Worm (Caenorhabditis elegans): ENCODE measurements around the gene arrd-7.
A peak's percentile ranks its signal among the peaks of the same experiment; 100 is the strongest.

The arrd-7 gene

DNA sequence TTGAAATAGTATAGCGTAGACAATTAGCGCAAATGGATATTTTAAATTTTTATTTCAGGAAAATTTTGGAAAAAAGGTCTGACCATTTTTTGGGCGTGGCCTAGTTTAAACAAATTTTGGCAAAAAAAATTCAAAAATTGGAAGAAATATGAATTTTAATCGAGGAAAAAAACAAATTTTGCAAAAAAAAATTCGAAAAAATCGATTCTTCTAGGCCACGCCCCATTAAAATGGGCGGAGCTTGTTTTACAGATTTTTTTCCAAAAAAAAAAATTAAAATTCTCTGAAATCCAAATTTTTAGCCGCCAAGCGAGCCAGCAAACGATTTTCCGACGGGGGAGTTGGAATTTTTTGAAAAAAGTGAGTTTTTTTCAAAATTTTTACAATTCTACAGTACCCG is 13.1 kb downstream of the arrd-7 start, which contains the start of gene nadk-2:
Gene nadk-2 (plus strand): TSS at position 301 of the 400 bp plus-strand sequence.
- TF ChIP-seq sea-2 (GFP tag; optimal IDR thresholded peaks at IDR 0.05): no peak

- peak; percentile 22 for TF ChIP-seq pqm-1 (tag; optimal IDR thresholded peaks at IDR 0.05)
- no peak for TF ChIP-seq zag-1 (tag; optimal IDR thresholded peaks at IDR 0.05)
- TF ChIP-seq mml-1 (tag; optimal IDR thresholded peaks at IDR 0.05): no peak
- TF ChIP-seq egl-5 (tag; optimal IDR thresholded peaks at IDR 0.05): peak; percentile 82
- peak; percentile 57 for TF ChIP-seq pha-4 (tag; optimal IDR thresholded peaks at IDR 0.05)
- peak; percentile 27 for TF ChIP-seq nhr-25 (tag; optimal IDR thresholded peaks at IDR 0.05)
- TF ChIP-seq nhr-76 (tag; optimal IDR thresholded peaks at IDR 0.05): no peak
- TF ChIP-seq nhr-23 (tag; optimal IDR thresholded peaks at IDR 0.05): peak; percentile 63
- TF ChIP-seq fkh-2 (tag; optimal IDR thresholded peaks at IDR 0.05): no peak
- no peak for TF ChIP-seq ztf-4 (tag; optimal IDR thresholded peaks at IDR 0.05)
- TF ChIP-seq lin-39 (tag; optimal IDR thresholded peaks at IDR 0.05): peak; percentile 58
- no peak for TF ChIP-seq eor-1 (tag; optimal IDR thresholded peaks at IDR 0.05)
- no peak for TF ChIP-seq ZK546.5 (tag; optimal IDR thresholded peaks at IDR 0.05)
- TF ChIP-seq snpc-4 (tag; optimal IDR thresholded peaks at IDR 0.05): no peak
- TF ChIP-seq fos-1 (tag; optimal IDR thresholded peaks at IDR 0.05): no peak
- peak; percentile 47 for TF ChIP-seq fkh-10 (GFP tag; optimal IDR thresholded peaks at IDR 0.05)
- TF ChIP-seq unc-62 (GFP tag; optimal IDR thresholded peaks at IDR 0.05): no peak
- no peak for TF ChIP-seq ceh-16 (tag; optimal IDR thresholded peaks at IDR 0.05)
- TF ChIP-seq elt-1 (tag; optimal IDR thresholded peaks at IDR 0.05): no peak
- TF ChIP-seq elt-2 (tag; optimal IDR thresholded peaks at IDR 0.05): peak; percentile 57
- peak; percentile 18 for TF ChIP-seq tbx-2 (tag; optimal IDR thresholded peaks at IDR 0.05)
- TF ChIP-seq jun-1 (tag; optimal IDR thresholded peaks at IDR 0.05): no peak
- peak; percentile 12 for TF ChIP-seq nhr-11 (tag; optimal IDR thresholded peaks at IDR 0.05)
- TF ChIP-seq elt-3 (tag; optimal IDR thresholded peaks at IDR 0.05): no peak
- no peak for TF ChIP-seq egl-27 (tag; optimal IDR thresholded peaks at IDR 0.05)
- peak; percentile 75 for TF ChIP-seq lin-15B (tag; optimal IDR thresholded peaks at IDR 0.05)
- no peak for TF ChIP-seq skn-1 (tag; optimal IDR thresholded peaks at IDR 0.05)
- TF ChIP-seq aly-2 (tag; optimal IDR thresholded peaks at IDR 0.05): no peak
- TF ChIP-seq lsy-12 (tag; optimal IDR thresholded peaks at IDR 0.05): no peak
- peak; percentile 64 for TF ChIP-seq nfya-1 (tag; optimal IDR thresholded peaks at IDR 0.05; ENCODE audit: insufficient read depth)
- no peak for TF ChIP-seq mdl-1 (tag; optimal IDR thresholded peaks at IDR 0.05)
- TF ChIP-seq ceh-9 (tag; optimal IDR thresholded peaks at IDR 0.05): no peak
- peak; percentile 30 for TF ChIP-seq ama-1 (optimal IDR thresholded peaks at IDR 0.05)
- TF ChIP-seq nhr-67 (tag; optimal IDR thresholded peaks at IDR 0.05): no peak
- no peak for TF ChIP-seq unc-39 (tag; optimal IDR thresholded peaks at IDR 0.05)
- peak; percentile 52 for TF ChIP-seq nhr-43 (tag; optimal IDR thresholded peaks at IDR 0.05; ENCODE audit: poor library complexity, severe bottlenecking)
- peak; percentile 31 for TF ChIP-seq hmg-11 (tag; optimal IDR thresholded peaks at IDR 0.05)
- no peak for TF ChIP-seq nhr-77 (tag; optimal IDR thresholded peaks at IDR 0.05)
- peak; percentile 16 for TF ChIP-seq ceh-28 (tag; optimal IDR thresholded peaks at IDR 0.05)
- TF ChIP-seq ztf-11 (tag; optimal IDR thresholded peaks at IDR 0.05): no peak
- TF ChIP-seq nhr-12 (tag; optimal IDR thresholded peaks at IDR 0.05): no peak
- no peak for TF ChIP-seq R02D3.7 (tag; optimal IDR thresholded peaks at IDR 0.05)
- TF ChIP-seq daf-12 (tag; optimal IDR thresholded peaks at IDR 0.05): no peak
- TF ChIP-seq nhr-28 (tag; optimal IDR thresholded peaks at IDR 0.05): no peak
Observed at ce11 chrII:12042108-12042960, 20.1 kb downstream of the arrd-7 start, which contains the start of gene ippk-1. Gene ippk-1, plus strand, starts transcription at chrII:12042910.

All from whole organism, L3 larva.